Fruit fly (Drosophila melanogaster): Measurements from ENCODE around the gene CG34112.

The CG34112 gene

DNA sequence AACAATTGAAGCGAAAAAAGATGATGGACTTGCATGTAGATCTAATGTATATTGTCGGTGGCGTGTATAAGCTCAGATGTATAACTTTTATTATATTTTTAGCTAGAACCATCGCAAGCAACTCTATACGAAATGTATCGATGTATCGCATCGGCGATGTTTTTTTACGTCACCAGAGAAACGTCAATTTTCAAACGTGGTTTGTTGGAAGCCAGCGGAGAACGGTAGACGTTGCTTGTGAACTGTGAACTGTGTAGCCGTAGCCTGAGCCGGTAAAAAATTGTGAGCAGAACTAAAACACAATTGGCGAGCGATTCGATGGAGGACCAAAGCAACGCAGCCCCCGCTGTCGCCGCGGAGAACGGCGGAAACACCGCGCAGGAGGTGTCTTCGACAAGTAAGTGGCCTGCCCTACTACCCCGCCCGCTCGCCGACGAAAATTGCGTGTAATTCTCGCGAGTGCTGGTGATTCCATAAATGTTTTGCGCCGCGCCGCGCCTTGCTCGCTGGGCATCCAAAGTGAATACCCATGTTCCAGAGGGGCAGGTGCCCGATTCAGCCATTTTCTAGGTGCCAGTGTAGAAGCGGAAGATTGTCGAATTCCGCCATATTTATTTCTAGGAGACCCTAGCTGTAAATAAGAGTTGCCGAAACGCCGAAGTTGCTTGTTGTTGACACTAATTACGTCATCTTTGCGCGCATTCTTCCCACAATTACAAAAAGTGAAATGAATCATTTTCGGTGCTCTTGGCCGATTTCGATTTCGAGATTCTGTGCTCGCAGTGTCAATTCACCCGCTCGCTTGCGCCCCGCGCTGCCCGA lies 9.0 kb upstream of the CG34112 start, which contains the start of gene lost:
Gene lost, plus strand, starts transcription at position 193 of the 822 bp plus-strand sequence.
- TF ChIP-seq h (GFP tag; optimal IDR thresholded peaks at IDR 0.05) = no peak
- TF ChIP-seq dl (GFP tag; optimal IDR thresholded peaks at IDR 0.05; ENCODE audit: insufficient read depth in 1 of 2, partially characterized antibody in 2 of 2) = no peak
- TF ChIP-seq CrebA (GFP tag; optimal IDR thresholded peaks at IDR 0.05; ENCODE audit: borderline replicate concordance) = no peak
- TF ChIP-seq Jra (GFP tag; optimal IDR thresholded peaks at IDR 0.05) = no peak
- TF ChIP-seq Vsx2 (GFP tag; optimal IDR thresholded peaks at IDR 0.05; ENCODE audit: partially characterized antibody) = no peak
- TF ChIP-seq psq (GFP tag; optimal IDR thresholded peaks at IDR 0.05) = no peak
- TF ChIP-seq N (GFP tag; optimal IDR thresholded peaks at IDR 0.05) = no peak
- TF ChIP-seq Rel (GFP tag; optimal IDR thresholded peaks at IDR 0.05) = no peak
- peak; percentile 58 for TF ChIP-seq Rel (tag; optimal IDR thresholded peaks at IDR 0.05)
- no peak for TF ChIP-seq usp (GFP tag; optimal IDR thresholded peaks at IDR 0.05)
- TF ChIP-seq pan (optimal IDR thresholded peaks at IDR 0.05) = no peak
- no peak for TF ChIP-seq br (GFP tag; optimal IDR thresholded peaks at IDR 0.05)
- TF ChIP-seq brk (GFP tag; optimal IDR thresholded peaks at IDR 0.05) = no peak
- TF ChIP-seq Dfd (GFP tag; optimal IDR thresholded peaks at IDR 0.05) = no peak
- TF ChIP-seq Abd-B (GFP tag; optimal IDR thresholded peaks at IDR 0.05) = no peak
- TF ChIP-seq lola (GFP tag; optimal IDR thresholded peaks at IDR 0.05) = no peak
- TF ChIP-seq CG9705 (GFP tag; optimal IDR thresholded peaks at IDR 0.05) = no peak
- peak; percentile 57 for TF ChIP-seq Dif (GFP tag; optimal IDR thresholded peaks at IDR 0.05; ENCODE audit: partially characterized antibody)
- peak; percentile 43 for TF ChIP-seq rgr (GFP tag; optimal IDR thresholded peaks at IDR 0.05)
- no peak for TF ChIP-seq CG32264 (GFP tag; optimal IDR thresholded peaks at IDR 0.05)
- TF ChIP-seq ey (GFP tag; optimal IDR thresholded peaks at IDR 0.05) = no peak
- peak; percentile 1 for TF ChIP-seq Sp1 (GFP tag; optimal IDR thresholded peaks at IDR 0.05)
- TF ChIP-seq dmrt93B (GFP tag; optimal IDR thresholded peaks at IDR 0.05) = no peak
- no peak for TF ChIP-seq tai (GFP tag; optimal IDR thresholded peaks at IDR 0.05)
- TF ChIP-seq fru (GFP tag; optimal IDR thresholded peaks at IDR 0.05) = no peak
- no peak for TF ChIP-seq GATAd (GFP tag; optimal IDR thresholded peaks at IDR 0.05)
- TF ChIP-seq HLH106 (tag; optimal IDR thresholded peaks at IDR 0.05) = peak; percentile 29
- peak; percentile 66 for TF ChIP-seq Hr83 (GFP tag; optimal IDR thresholded peaks at IDR 0.05; ENCODE audit: poor library complexity, severe bottlenecking)
- peak; percentile 25 for TF ChIP-seq dsf (GFP tag; optimal IDR thresholded peaks at IDR 0.05; ENCODE audit: borderline replicate concordance)
- TF ChIP-seq woc (GFP tag; optimal IDR thresholded peaks at IDR 0.05) = peak; percentile 44
- no peak for TF ChIP-seq foxo (GFP tag; optimal IDR thresholded peaks at IDR 0.05)
- TF ChIP-seq jim (GFP tag; optimal IDR thresholded peaks at IDR 0.05) = no peak
- no peak for TF ChIP-seq sage (GFP tag; optimal IDR thresholded peaks at IDR 0.05)
- TF ChIP-seq Mio (GFP tag; optimal IDR thresholded peaks at IDR 0.05) = no peak
- TF ChIP-seq OdsH (GFP tag; optimal IDR thresholded peaks at IDR 0.05) = no peak
- no peak for TF ChIP-seq sv (GFP tag; optimal IDR thresholded peaks at IDR 0.05)
- TF ChIP-seq Hnf4 (GFP tag; optimal IDR thresholded peaks at IDR 0.05) = peak; percentile 60
- no peak for TF ChIP-seq Hr78 (GFP tag; optimal IDR thresholded peaks at IDR 0.05)
- peak; percentile 68 for TF ChIP-seq Myc (optimal IDR thresholded peaks at IDR 0.05)

DNA sequence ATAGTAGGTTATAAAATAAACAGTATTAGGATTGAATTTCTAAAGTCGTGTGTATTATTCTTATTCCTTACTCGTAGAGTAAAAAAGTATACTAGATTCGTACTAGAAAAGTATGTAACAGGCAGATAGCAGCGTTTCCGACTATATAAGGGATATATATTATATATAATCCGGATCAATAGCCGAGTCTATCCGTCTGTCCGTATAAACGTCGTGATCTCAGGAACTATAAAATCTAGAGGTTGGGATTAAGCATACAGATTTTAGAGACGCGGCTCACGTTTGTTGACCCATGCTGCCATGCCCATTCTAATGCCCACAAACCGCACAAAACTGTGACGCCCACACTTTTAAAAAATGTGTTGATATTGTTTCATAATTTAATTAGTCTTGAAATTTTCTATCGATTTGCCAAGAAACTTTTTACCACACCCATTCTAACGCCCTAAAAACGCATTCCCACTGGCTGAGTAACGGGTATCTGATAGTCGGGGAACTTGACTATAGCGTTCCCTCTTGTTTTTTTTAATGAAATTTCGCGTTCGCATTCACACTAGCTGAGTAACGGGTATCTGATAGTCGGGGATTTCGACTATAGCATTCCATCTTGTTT lies 8.0 kb upstream of the CG34112 start, which contains the start of gene CG9853:
Gene CG9853, minus strand, starts transcription at position 51 of the 613 bp plus-strand sequence.
- TF ChIP-seq dl (GFP tag; optimal IDR thresholded peaks at IDR 0.05; ENCODE audit: insufficient read depth in 1 of 2, partially characterized antibody in 2 of 2) = no peak
- no peak for TF ChIP-seq CG9705 (GFP tag; optimal IDR thresholded peaks at IDR 0.05)
- no peak for TF ChIP-seq Jra (GFP tag; optimal IDR thresholded peaks at IDR 0.05)
- TF ChIP-seq sv (GFP tag; optimal IDR thresholded peaks at IDR 0.05) = no peak
- TF ChIP-seq Dfd (GFP tag; optimal IDR thresholded peaks at IDR 0.05) = peak; percentile 92
- TF ChIP-seq woc (GFP tag; optimal IDR thresholded peaks at IDR 0.05) = no peak
- TF ChIP-seq br (GFP tag; optimal IDR thresholded peaks at IDR 0.05) = no peak
